Worm (Caenorhabditis elegans): ENCODE measurements around the gene fbxc-24.
A peak's percentile ranks its signal among the peaks of the same experiment; 100 is the strongest.
"Not testable (repeated sequence)": the region's sequence is repeated elsewhere in the genome, so short reads cannot be mapped to it uniquely, and the experiment has no call there.

The fbxc-24 gene

DNA sequence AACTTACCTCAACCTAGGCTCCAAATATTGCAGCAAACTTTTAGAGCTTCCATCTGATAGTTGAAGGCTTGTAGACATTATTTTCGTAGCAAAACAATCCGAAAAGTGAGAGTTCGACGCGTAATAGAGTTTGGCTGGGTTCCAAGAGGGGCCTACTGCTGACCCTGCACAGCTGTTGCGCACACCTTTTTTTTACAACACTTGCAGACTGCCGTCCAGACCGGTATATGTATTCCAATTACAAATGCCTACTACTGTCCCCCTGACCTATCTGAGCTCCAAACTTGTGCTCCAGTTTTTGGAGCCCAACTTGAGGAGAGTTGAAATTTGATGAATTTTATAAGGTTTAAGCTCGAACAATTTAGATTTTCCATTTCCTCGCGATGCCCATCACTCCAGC, at the start of gene fbxc-24, which contains the start of gene fbxc-27:
fbxc-24 (minus strand) TSS at position 101 of the 400 bp plus-strand sequence.
fbxc-27 (plus strand) TSS at position 216 of the 400 bp plus-strand sequence.
- TF ChIP-seq elt-1 (tag; optimal IDR thresholded peaks at IDR 0.05; ENCODE audit: borderline replicate concordance, insufficient read depth) (no peak), hlh-1 (tag; optimal IDR thresholded peaks at IDR 0.05) (peak; percentile 68), unc-62 (GFP tag; optimal IDR thresholded peaks at IDR 0.05) (no peak), ceh-43 (GFP tag; optimal IDR thresholded peaks at IDR 0.05) (no peak), ces-1 (GFP tag; optimal IDR thresholded peaks at IDR 0.05) (no peak), lsy-2 (tag; optimal IDR thresholded peaks at IDR 0.05) (no peak), ham-2 (GFP tag; optimal IDR thresholded peaks at IDR 0.05) (no peak), unc-120 (tag; optimal IDR thresholded peaks at IDR 0.05; ENCODE audit: poor library complexity, severe bottlenecking) (no peak)

DNA sequence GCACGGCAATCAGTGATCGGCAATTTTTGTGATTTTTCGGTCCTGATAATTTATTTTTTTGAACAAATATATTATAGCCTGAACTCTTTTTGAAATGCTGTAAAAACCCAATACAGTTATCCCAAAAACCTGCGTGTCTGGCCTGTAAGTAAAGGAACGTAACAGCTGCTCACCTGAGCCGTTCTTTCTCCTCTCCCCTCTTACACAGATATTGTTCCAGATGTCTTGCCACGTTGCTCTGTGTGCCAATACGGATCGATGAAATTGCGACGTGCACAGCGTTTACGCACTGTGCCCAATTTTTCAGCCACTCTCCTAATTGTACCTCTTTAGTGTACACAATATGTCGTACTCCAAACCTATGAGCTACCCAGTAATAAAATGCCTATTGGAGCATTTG, 49.2 kb upstream of the fbxc-24 start, which contains the start of gene sdz-4:
sdz-4 (plus strand) TSS at position 301 of the 400 bp plus-strand sequence.
- no peak for TF ChIP-seq pha-4 (tag; optimal IDR thresholded peaks at IDR 0.05)
- TF ChIP-seq unc-39 (tag; optimal IDR thresholded peaks at IDR 0.05): no peak
- no peak for TF ChIP-seq lin-13 (tag; optimal IDR thresholded peaks at IDR 0.05)
- TF ChIP-seq cnd-1 (tag; optimal IDR thresholded peaks at IDR 0.05): no peak
- no peak for TF ChIP-seq lsy-2 (tag; optimal IDR thresholded peaks at IDR 0.05)
- TF ChIP-seq mab-5 (tag; optimal IDR thresholded peaks at IDR 0.05): no peak
- TF ChIP-seq nhr-76 (tag; optimal IDR thresholded peaks at IDR 0.05): no peak
- TF ChIP-seq M03D4.4 (tag; optimal IDR thresholded peaks at IDR 0.05): no peak
- TF ChIP-seq sptf-1 (tag; optimal IDR thresholded peaks at IDR 0.05): no peak
- TF ChIP-seq nhr-28 (tag; optimal IDR thresholded peaks at IDR 0.05): no peak
- TF ChIP-seq ceh-39 (tag; optimal IDR thresholded peaks at IDR 0.05): no peak
- no peak for TF ChIP-seq ztf-11 (tag; optimal IDR thresholded peaks at IDR 0.05)
- TF ChIP-seq mep-1 (tag; optimal IDR thresholded peaks at IDR 0.05): no peak
- TF ChIP-seq nhr-237 (tag; optimal IDR thresholded peaks at IDR 0.05): no peak
- no peak for TF ChIP-seq hlh-1 (tag; optimal IDR thresholded peaks at IDR 0.05)
- TF ChIP-seq ceh-83 (GFP tag; optimal IDR thresholded peaks at IDR 0.05): no peak
- no peak for TF ChIP-seq ceh-43 (GFP tag; optimal IDR thresholded peaks at IDR 0.05)
- TF ChIP-seq ces-1 (GFP tag; optimal IDR thresholded peaks at IDR 0.05): no peak
- TF ChIP-seq sem-2 (GFP tag; optimal IDR thresholded peaks at IDR 0.05): no peak
- no peak for TF ChIP-seq lin-32 (GFP tag; optimal IDR thresholded peaks at IDR 0.05)

DNA sequence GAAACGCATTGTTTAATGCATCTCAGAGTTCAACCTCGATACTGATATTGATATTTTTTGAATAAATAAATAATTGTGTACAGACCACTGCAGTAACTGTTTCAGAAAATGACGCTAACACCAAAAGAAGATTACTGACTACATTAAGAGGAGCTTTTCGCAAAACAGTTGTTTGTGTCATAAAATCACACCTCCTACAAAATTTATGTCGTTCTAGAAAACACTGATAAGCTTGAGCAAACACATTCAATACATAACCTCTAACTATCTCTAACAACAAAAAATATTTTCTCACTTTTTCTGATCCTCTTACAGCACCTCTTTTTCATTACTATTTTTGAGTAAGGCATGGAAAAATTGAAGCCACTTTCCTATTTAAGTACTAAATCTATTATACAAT, 45.2 kb upstream of the fbxc-24 start, which contains the start of gene fbxc-7:
fbxc-7 (plus strand) TSS at position 301 of the 400 bp plus-strand sequence.
- TF ChIP-seq nhr-76 (tag; optimal IDR thresholded peaks at IDR 0.05); drap-1 (GFP tag; optimal IDR thresholded peaks at IDR 0.05); ham-2 (GFP tag; optimal IDR thresholded peaks at IDR 0.05): not testable (repeated sequence)

DNA sequence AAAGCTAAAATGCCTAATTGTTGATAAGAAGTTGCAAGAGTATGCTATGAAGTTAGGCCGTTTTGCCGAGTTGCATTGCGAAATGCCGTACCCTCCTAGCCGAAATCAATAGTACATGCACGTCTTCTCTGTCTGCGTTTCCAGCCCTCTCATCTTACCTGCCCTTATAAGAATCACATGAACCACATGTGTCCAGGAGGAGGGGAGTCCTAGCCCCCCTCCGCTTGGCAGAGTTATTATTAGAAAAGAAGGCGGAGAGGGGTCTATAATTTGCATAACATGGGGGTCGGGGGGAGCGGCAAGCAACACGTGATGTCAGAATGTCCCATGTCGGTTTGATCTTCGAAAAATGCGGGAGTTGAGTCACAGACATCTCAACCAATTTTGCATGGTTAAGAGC, 43.6 kb upstream of the fbxc-24 start:
- TF ChIP-seq nhr-237 (tag; optimal IDR thresholded peaks at IDR 0.05) (no peak), nhr-76 (tag; optimal IDR thresholded peaks at IDR 0.05) (no peak), ztf-11 (tag; optimal IDR thresholded peaks at IDR 0.05) (no peak), lsy-2 (tag; optimal IDR thresholded peaks at IDR 0.05) (no peak), unc-39 (tag; optimal IDR thresholded peaks at IDR 0.05) (no peak), unc-120 (tag; optimal IDR thresholded peaks at IDR 0.05; ENCODE audit: poor library complexity, severe bottlenecking) (no peak), ceh-39 (tag; optimal IDR thresholded peaks at IDR 0.05) (no peak), tbx-8 (GFP tag; optimal IDR thresholded peaks at IDR 0.05) (no peak)

DNA sequence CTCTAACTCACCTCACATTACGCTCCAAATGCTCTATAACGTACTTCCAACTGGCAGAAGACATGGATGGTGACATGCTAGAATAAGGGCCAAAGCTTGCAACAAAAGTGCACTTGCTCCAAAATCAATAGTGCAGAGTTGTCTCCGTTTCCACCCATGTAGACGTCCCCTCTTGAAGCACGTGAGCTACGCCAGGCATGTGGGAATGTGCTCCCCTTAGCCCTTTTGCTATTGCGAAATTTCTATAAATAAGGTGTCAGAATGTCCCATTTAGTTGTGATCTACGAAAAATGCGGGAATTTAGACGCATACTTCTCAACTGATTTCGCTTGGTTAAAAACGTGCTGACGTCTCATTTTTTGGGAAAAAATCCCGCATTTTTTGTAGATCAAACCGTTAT, 40.9 kb upstream of the fbxc-24 start:
- no peak for TF ChIP-seq lin-32 (GFP tag; optimal IDR thresholded peaks at IDR 0.05)
- TF ChIP-seq nhr-76 (tag; optimal IDR thresholded peaks at IDR 0.05): no peak
- TF ChIP-seq mls-2 (tag; optimal IDR thresholded peaks at IDR 0.05): no peak
- TF ChIP-seq sem-2 (GFP tag; optimal IDR thresholded peaks at IDR 0.05): no peak
- TF ChIP-seq unc-62 (GFP tag; optimal IDR thresholded peaks at IDR 0.05): no peak
- TF ChIP-seq M03D4.4 (tag; optimal IDR thresholded peaks at IDR 0.05): no peak
- no peak for TF ChIP-seq lin-13 (tag; optimal IDR thresholded peaks at IDR 0.05)
- no peak for TF ChIP-seq unc-120 (tag; optimal IDR thresholded peaks at IDR 0.05; ENCODE audit: poor library complexity, severe bottlenecking)
- no peak for TF ChIP-seq elt-3 (tag; optimal IDR thresholded peaks at IDR 0.05)
- no peak for TF ChIP-seq sptf-1 (tag; optimal IDR thresholded peaks at IDR 0.05)
- no peak for TF ChIP-seq pha-4 (tag; optimal IDR thresholded peaks at IDR 0.05)
- TF ChIP-seq nhr-2 (tag; optimal IDR thresholded peaks at IDR 0.05): no peak
- TF ChIP-seq cnd-1 (tag; optimal IDR thresholded peaks at IDR 0.05): no peak
- no peak for TF ChIP-seq ceh-83 (GFP tag; optimal IDR thresholded peaks at IDR 0.05)
- no peak for TF ChIP-seq unc-39 (tag; optimal IDR thresholded peaks at IDR 0.05)

Data from whole organism, mixed stage, embryonic.